Worm (Caenorhabditis elegans) whole organism, young adult: ENCODE results near the gene wrt-5.

Source experiments
- B0035.1 ChIP-seq: sonication (generic microtip); optimal IDR thresholded peaks from 2 replicates; lab custom pipeline; 2016; ENCODE audit warnings: missing genetic modification characterization, mild to moderate bottlenecking, missing compliant biosample characterization, missing genotype, missing genetic modification reagents
- B0336.3 ChIP-seq: fragments of 200-800 bp; sonication (Bioruptor generic); IDR thresholded peaks from 2 replicates; pipeline ENCODE4 v1.3.6; 2022; ENCODE audit warnings: missing genetic modification characterization, missing compliant biosample characterization
- C17E4.6 ChIP-seq: fragments of 200-800 bp; sonication (Bioruptor generic); IDR thresholded peaks from 2 replicates; pipeline ENCODE4 v1.3.6; 2022; ENCODE audit warnings: missing genetic modification reagents, missing genetic modification characterization, missing compliant biosample characterization
- K11D2.4 ChIP-seq: fragments of 200-800 bp; sonication (Bioruptor generic); IDR thresholded peaks from 2 replicates; pipeline ENCODE4 v1.3.6; 2022; ENCODE audit warnings: missing genetic modification reagents, missing genetic modification characterization, missing compliant biosample characterization
- ama-1 ChIP-seq, 3 experiments: fragments of 150-350 bp in 1 of 3; sonication (generic microtip) in 2 of 3; optimal IDR thresholded peaks; 2 replicates each; lab custom pipeline; 2014 to 2018; ENCODE audit warnings: missing biosample characterization in 2 of 3, missing genetic modification characterization in 2 of 3, missing genetic modification reagents in 2 of 3
- aptf-2 ChIP-seq: fragments of 200-800 bp; sonication (Bioruptor generic); conservative IDR thresholded peaks from 2 replicates; pipeline ENCODE4 v1.3.6; 2022; ENCODE audit warnings: missing genetic modification reagents, missing genetic modification characterization, missing compliant biosample characterization
- attf-5 ChIP-seq: fragments of 200-800 bp; sonication (Bioruptor generic); optimal IDR thresholded peaks from 2 replicates; lab custom pipeline; 2018; ENCODE audit warnings: mild to moderate bottlenecking, missing genetic modification characterization, missing compliant biosample characterization
- dpff-1 ChIP-seq: sonication (generic microtip); optimal IDR thresholded peaks from 2 replicates; lab custom pipeline; 2017; ENCODE audit warnings: mild to moderate bottlenecking, missing genetic modification characterization, missing compliant biosample characterization
- dpl-1 ChIP-seq: fragments of 150-350 bp; optimal IDR thresholded peaks from 2 replicates; lab custom pipeline; 2014; ENCODE audit warnings: missing biosample characterization, missing genetic modification reagents, missing genetic modification characterization
- efl-1 ChIP-seq: fragments of 150-350 bp; optimal IDR thresholded peaks from 2 replicates; lab custom pipeline; 2014; ENCODE audit warnings: missing biosample characterization, missing genetic modification reagents, missing genetic modification characterization
- ekl-4 ChIP-seq: fragments of 200-800 bp; sonication (Bioruptor generic); IDR thresholded peaks from 2 replicates; pipeline ENCODE4 v1.3.6; 2022; ENCODE audit warnings: missing genetic modification reagents, missing genetic modification characterization, missing compliant biosample characterization
- hlh-12 ChIP-seq: sonication (generic microtip); optimal IDR thresholded peaks from 2 replicates; lab custom pipeline; 2016; ENCODE audit warnings: missing genetic modification characterization, missing compliant biosample characterization
- hlh-26 ChIP-seq: fragments of 200-800 bp; sonication (Bioruptor generic); conservative IDR thresholded peaks from 2 replicates; pipeline ENCODE4 v1.3.6; 2022; ENCODE audit warnings: missing genetic modification reagents, missing genetic modification characterization, missing compliant biosample characterization
- hrde-1 ChIP-seq: sonication (generic microtip); optimal IDR thresholded peaks from 2 replicates; lab custom pipeline; 2016; ENCODE audit warnings: missing genetic modification characterization, mild to moderate bottlenecking, missing compliant biosample characterization, moderate library complexity, missing genotype, missing genetic modification reagents, borderline replicate concordance
- hsf-1 ChIP-seq: fragments of 200-800 bp; sonication (Bioruptor generic); IDR thresholded peaks from 2 replicates; pipeline ENCODE4 v1.3.6; 2022; ENCODE audit warnings: missing genetic modification reagents, missing genetic modification characterization, missing compliant biosample characterization
- let-526 ChIP-seq: fragments of 200-800 bp; sonication (Bioruptor generic); IDR thresholded peaks from 2 replicates; pipeline ENCODE4 v1.3.6; 2022; ENCODE audit warnings: missing genetic modification reagents, missing genetic modification characterization, missing compliant biosample characterization
- let-607 ChIP-seq, 2 experiments: fragments of 200-800 bp in 1 of 2; sonication (Bioruptor generic) in 1 of 2; sonication (generic microtip) in 1 of 2; optimal IDR thresholded peaks; 2 replicates each; lab custom pipeline; 2016 to 2018; ENCODE audit warnings: mild to moderate bottlenecking in 2 of 2, missing compliant biosample characterization in 2 of 2, missing genetic modification characterization in 2 of 2, moderate library complexity in 2 of 2, missing genotype in 1 of 2
- lin-35 ChIP-seq, 3 experiments: fragments of 150-350 bp in 2 of 3; sonication (generic microtip) in 1 of 3; optimal IDR thresholded peaks; 2 replicates each; lab custom pipeline; 2014 to 2018; ENCODE audit warnings: missing biosample characterization in 3 of 3, missing genetic modification characterization in 3 of 3, missing genetic modification reagents in 3 of 3
- lsl-1 ChIP-seq: fragments of 200-800 bp; sonication (Bioruptor generic); optimal IDR thresholded peaks from 2 replicates; lab custom pipeline; 2018; ENCODE audit warnings: mild to moderate bottlenecking, missing genetic modification characterization, moderate library complexity, missing compliant biosample characterization
- mcd-1 ChIP-seq: fragments of 200-800 bp; sonication (Bioruptor generic); IDR thresholded peaks from 2 replicates; pipeline ENCODE4 v1.3.6; 2022; ENCODE audit warnings: missing genetic modification reagents, missing genetic modification characterization, missing compliant biosample characterization
- mes-4 ChIP-seq: sonication (generic microtip); optimal IDR thresholded peaks from 2 replicates; lab custom pipeline; 2016; ENCODE audit warnings: missing genotype, missing genetic modification characterization, missing compliant biosample characterization
- nfya-2 ChIP-seq: fragments of 200-800 bp; sonication (Bioruptor generic); IDR thresholded peaks from 2 replicates; pipeline ENCODE4 v1.3.6; 2022; ENCODE audit warnings: missing genetic modification reagents, missing genetic modification characterization, missing compliant biosample characterization
- nhr-120 ChIP-seq: fragments of 200-800 bp; sonication (Bioruptor generic); IDR thresholded peaks from 2 replicates; pipeline ENCODE4 v1.3.6; 2022; ENCODE audit warnings: missing genetic modification characterization, missing compliant biosample characterization
- nhr-27 ChIP-seq: fragments of 200-800 bp; sonication (Bioruptor generic); optimal IDR thresholded peaks from 2 replicates; lab custom pipeline; 2018; ENCODE audit warnings: mild to moderate bottlenecking, missing genetic modification characterization, moderate library complexity, missing compliant biosample characterization
- nhr-80 ChIP-seq: sonication (generic microtip); optimal IDR thresholded peaks from 2 replicates; lab custom pipeline; 2016; ENCODE audit warnings: missing genetic modification characterization, missing compliant biosample characterization
- nhr-90 ChIP-seq: sonication (generic microtip); optimal IDR thresholded peaks from 2 replicates; lab custom pipeline; 2016; ENCODE audit warnings: missing genotype, mild to moderate bottlenecking, missing genetic modification characterization, missing compliant biosample characterization
- pbrm-1 ChIP-seq: fragments of 200-800 bp; sonication (Bioruptor generic); IDR thresholded peaks from 2 replicates; pipeline ENCODE4 v1.3.6; 2022; ENCODE audit warnings: missing genetic modification reagents, missing genetic modification characterization, missing compliant biosample characterization
- pha-4 ChIP-seq: fragments of 150-350 bp; sonication (generic microtip); optimal IDR thresholded peaks from 2 replicates; lab custom pipeline; 2014; ENCODE audit warnings: missing biosample characterization, missing genetic modification reagents, missing genetic modification characterization
- sdz-38 ChIP-seq: sonication (generic microtip); optimal IDR thresholded peaks from 2 replicates; lab custom pipeline; 2016; ENCODE audit warnings: missing genotype, missing genetic modification characterization, missing compliant biosample characterization
- snpc-3.4 ChIP-seq: sonication (generic microtip); optimal IDR thresholded peaks from 2 replicates; lab custom pipeline; 2017; ENCODE audit warnings: missing genetic modification characterization, mild to moderate bottlenecking, missing compliant biosample characterization, antibody characterized with exemption, moderate library complexity, missing genotype, missing genetic modification reagents
- snpc-4 ChIP-seq, 5 experiments: fragments of 150-350 bp in 1 of 5; sonication (generic microtip) in 4 of 5; optimal IDR thresholded peaks; 2 replicates each; lab custom pipeline; 2014 to 2018; ENCODE audit warnings: missing genetic modification characterization in 5 of 5, missing biosample characterization in 3 of 5, antibody characterized with exemption in 2 of 5, mild to moderate bottlenecking in 2 of 5, missing compliant biosample characterization in 2 of 5, missing genotype in 2 of 5, moderate library complexity in 2 of 5, missing genetic modification reagents in 1 of 5
- tbx-9 ChIP-seq: sonication (generic microtip); optimal IDR thresholded peaks from 2 replicates; lab custom pipeline; 2016; ENCODE audit warnings: borderline replicate concordance, missing genetic modification characterization, inconsistent platforms, missing compliant biosample characterization
- unc-130 ChIP-seq: sonication (generic microtip); optimal IDR thresholded peaks from 2 replicates; lab custom pipeline; 2016; ENCODE audit warnings: missing genetic modification reagents, missing genetic modification characterization, missing compliant biosample characterization
- ztf-25 ChIP-seq: fragments of 200-800 bp; sonication (Bioruptor generic); IDR thresholded peaks from 2 replicates; pipeline ENCODE4 v1.3.6; 2022; ENCODE audit warnings: missing genetic modification reagents, missing genetic modification characterization, missing compliant biosample characterization

The wrt-5 gene

DNA sequence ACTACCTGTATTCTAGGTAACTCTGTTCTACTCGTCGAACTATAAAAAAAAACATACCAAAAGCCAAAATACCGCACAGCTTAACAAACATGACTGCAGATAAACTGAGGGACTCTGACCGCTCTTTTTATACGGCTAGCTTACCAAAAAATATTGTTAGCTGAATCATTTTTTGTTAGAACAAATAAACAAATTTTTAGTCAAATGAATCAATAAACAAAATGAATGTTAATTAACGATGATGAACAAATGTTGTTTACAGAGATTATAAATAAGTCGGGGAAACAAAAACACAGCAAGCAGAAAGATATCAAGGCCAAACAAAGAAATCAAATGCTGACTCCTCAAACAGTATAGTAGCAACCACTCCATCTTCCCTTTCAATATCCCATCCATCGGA, 12.1 kb upstream of the wrt-5 start, which contains the start of gene ilys-6:
Gene ilys-6 (minus strand): TSS at position 101 of the 400 bp plus-strand sequence.
- TF ChIP-seq efl-1 (GFP tag; lab: Kevin White, UChicago) (no peak), ekl-4 (no peak), K11D2.4 (GFP tag; lab: Robert Waterston, UW) (no peak), lin-35 (GFP tag; optimal IDR thresholded peaks at IDR 0.05; lab: Kevin White, UChicago) (no peak), unc-130 (no peak), ztf-25 (GFP tag; lab: Robert Waterston, UW) (no peak), hlh-26 (GFP tag; lab: Robert Waterston, UW) (no peak), pha-4 (tag; lab: Kevin White, UChicago) (no peak), B0336.3 (GFP tag; lab: Robert Waterston, UW) (no peak), nhr-120 (GFP tag; lab: Robert Waterston, UW) (no peak), nhr-27 (no peak), snpc-3.4 (tag; lab: Kevin White, UChicago) (no peak), pbrm-1 (GFP tag; lab: Robert Waterston, UW) (no peak)

DNA sequence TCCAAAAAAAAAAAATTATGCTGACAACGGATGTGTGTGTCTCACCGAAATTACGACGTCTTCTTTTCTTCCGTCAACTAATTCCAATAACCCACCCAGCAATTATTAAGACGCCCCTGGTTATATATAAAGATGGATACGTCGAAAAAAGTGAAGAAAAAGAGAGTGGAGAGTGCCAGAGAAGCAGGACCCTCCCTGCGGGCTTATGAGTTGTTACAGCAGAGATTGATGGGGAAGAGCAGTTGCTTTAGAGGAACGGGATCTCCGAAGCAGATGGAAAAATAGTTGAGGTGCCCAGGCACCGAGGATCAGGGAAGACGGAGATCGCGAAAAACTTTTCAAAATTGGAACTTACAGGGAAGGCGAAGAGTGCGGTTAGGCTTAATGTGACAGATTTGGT, 3.9 kb upstream of the wrt-5 start:
- no peak for TF ChIP-seq hlh-26 (GFP tag; lab: Robert Waterston, UW)
- no peak for TF ChIP-seq dpff-1 (tag; lab: Kevin White, UChicago)
- no peak for TF ChIP-seq snpc-3.4 (tag; lab: Kevin White, UChicago)
- TF ChIP-seq C17E4.6 = no peak
- TF ChIP-seq sdz-38 = no peak
- no peak for TF ChIP-seq hlh-12 (tag; lab: Kevin White, UChicago)
- TF ChIP-seq, all 124 proteins: peak for 0

DNA sequence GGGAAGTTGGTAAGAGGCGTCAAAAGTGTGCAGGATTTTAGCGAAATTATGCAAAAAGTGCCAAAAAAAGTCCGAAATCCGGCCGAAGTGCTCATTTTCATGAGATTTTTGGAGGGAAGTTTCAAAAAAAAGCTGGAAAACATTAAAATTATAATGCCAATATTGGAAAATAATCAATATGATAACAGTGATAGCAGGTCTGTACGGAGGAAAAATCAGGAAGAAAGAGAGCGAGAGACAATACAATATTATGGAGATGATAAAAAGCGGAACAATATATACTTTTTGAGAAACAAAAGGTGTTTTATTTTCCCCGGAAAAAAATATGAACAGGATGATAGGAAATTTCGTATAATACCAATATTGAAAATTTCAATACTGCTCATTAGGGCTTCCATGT, 2.0 kb upstream of the wrt-5 start:
- peak; percentile 11 for TF ChIP-seq nhr-80 (tag; lab: Kevin White, UChicago)
- no peak for TF ChIP-seq mcd-1 (GFP tag; lab: Robert Waterston, UW)
- TF ChIP-seq let-607 (tag; optimal IDR thresholded peaks at IDR 0.05; lab: Kevin White, UChicago) = no peak

DNA sequence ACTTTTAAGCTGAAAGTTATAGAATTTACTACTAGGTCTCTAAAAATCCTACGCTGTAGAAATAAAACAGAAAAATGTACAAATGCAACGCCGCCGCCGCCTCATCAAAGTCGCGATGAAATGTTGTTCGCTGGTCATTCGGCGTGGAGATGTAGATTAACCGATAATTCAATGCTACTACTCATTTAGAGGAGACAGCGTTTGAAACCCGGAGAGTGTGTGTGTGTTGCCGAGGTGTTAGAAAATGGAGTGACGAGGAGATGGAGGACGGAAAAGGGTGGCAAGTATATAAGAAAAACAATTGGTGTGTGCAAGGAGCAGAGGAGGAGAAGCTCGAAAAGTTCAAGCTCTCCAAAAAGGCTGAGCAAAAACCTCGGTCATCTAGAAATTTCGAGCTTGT, 835 bp upstream of the wrt-5 start:
- TF ChIP-seq nhr-90 (tag; lab: Kevin White, UChicago) (no peak), aptf-2 (GFP tag; lab: Robert Waterston, UW) (no peak), attf-5 (GFP tag; lab: Kevin White, UChicago) (no peak), let-526 (GFP tag; lab: Robert Waterston, UW) (no peak), lsl-1 (no peak), ama-1 (optimal IDR thresholded peaks at IDR 0.05; lab: Kevin White, UChicago) (no peak), ama-1 (GFP tag; optimal IDR thresholded peaks at IDR 0.05; lab: Kevin White, UChicago) (no peak), tbx-9 (tag; lab: Kevin White, UChicago) (no peak), hrde-1 (tag; lab: Kevin White, UChicago) (no peak), mes-4 (tag; lab: Kevin White, UChicago) (no peak), hsf-1 (no peak), snpc-4 (GFP tag; optimal IDR thresholded peaks at IDR 0.05; lab: Kevin White, UChicago) (no peak), snpc-4 (tag; optimal IDR thresholded peaks at IDR 0.05; lab: Kevin White, UChicago) (no peak), dpl-1 (no peak), B0035.1 (tag; lab: Kevin White, UChicago) (no peak), nfya-2 (no peak)
